Fruit fly (Drosophila melanogaster) whole organism, prepupa: Measurements from ENCODE around the gene Ccm3.

Source experiments
- Blimp-1 ChIP-seq: fragments of 200-800 bp; sonication (Bioruptor generic); optimal IDR thresholded peaks from 3 replicates; lab custom pipeline; 2017; ENCODE audit warnings: missing biosample characterization, missing genetic modification characterization, mild to moderate bottlenecking, moderate library complexity, missing genetic modification reagents
- CG10669 ChIP-seq: fragments of 200-800 bp; sonication (Bioruptor generic); optimal IDR thresholded peaks from 3 replicates; lab custom pipeline; 2018; ENCODE audit warnings: missing biosample characterization, mild to moderate bottlenecking, missing genetic modification characterization, moderate library complexity
- CG11294 ChIP-seq: fragments of 200-800 bp; sonication (Bioruptor generic); IDR thresholded peaks from 2 replicates; pipeline ENCODE4 v1.3.6; 2022; ENCODE audit warnings: missing biosample characterization, missing genetic modification characterization
- CG11762 ChIP-seq: fragments of 200-800 bp; sonication (Bioruptor generic); optimal IDR thresholded peaks from 3 replicates; lab custom pipeline; 2016; ENCODE audit warnings: missing biosample characterization, missing genetic modification characterization; ENCODE audit not compliant: insufficient read depth
- CG15336 ChIP-seq: fragments of 200-800 bp; sonication (Bioruptor generic); IDR thresholded peaks from 2 replicates; pipeline ENCODE4 v1.3.6; 2022; ENCODE audit warnings: missing biosample characterization, missing genetic modification characterization
- CG1621 ChIP-seq: fragments of 200-800 bp; sonication (Bioruptor generic); optimal IDR thresholded peaks from 3 replicates; lab custom pipeline; 2018; ENCODE audit warnings: missing biosample characterization, mild to moderate bottlenecking, missing genetic modification characterization
- CG16779 ChIP-seq: fragments of 200-800 bp; sonication (Bioruptor generic); optimal IDR thresholded peaks from 3 replicates; lab custom pipeline; 2017; ENCODE audit warnings: missing biosample characterization, mild to moderate bottlenecking, missing genetic modification characterization
- CG3032 ChIP-seq: fragments of 200-800 bp; optimal IDR thresholded peaks from 2 replicates; lab custom pipeline; 2019; ENCODE audit warnings: missing biosample characterization, mild to moderate bottlenecking, missing genetic modification characterization, moderate library complexity
- CG31627 ChIP-seq: fragments of 200-800 bp; sonication (Bioruptor generic); optimal IDR thresholded peaks from 3 replicates; lab custom pipeline; 2016; ENCODE audit warnings: missing biosample characterization, missing genetic modification characterization
- CG32006 ChIP-seq: fragments of 200-800 bp; sonication (Bioruptor generic); optimal IDR thresholded peaks from 3 replicates; lab custom pipeline; 2017; ENCODE audit warnings: missing biosample characterization, mild to moderate bottlenecking, missing genetic modification characterization
- CG34406 ChIP-seq: fragments of 200-800 bp; sonication (Bioruptor generic); optimal IDR thresholded peaks from 3 replicates; lab custom pipeline; 2016; ENCODE audit warnings: missing biosample characterization, missing genetic modification characterization
- CG4318 ChIP-seq: fragments of 200-800 bp; sonication (Bioruptor generic); optimal IDR thresholded peaks from 3 replicates; lab custom pipeline; 2017; ENCODE audit warnings: missing biosample characterization, mild to moderate bottlenecking, missing genetic modification characterization
- CG6163 ChIP-seq: fragments of 200-800 bp; sonication (Bioruptor generic); IDR thresholded peaks from 3 replicates; pipeline ENCODE4 v1.3.6; 2022; ENCODE audit warnings: missing biosample characterization, missing genetic modification characterization
- CG6276 ChIP-seq: fragments of 200-800 bp; sonication (Bioruptor generic); optimal IDR thresholded peaks from 2 replicates; lab custom pipeline; 2017; ENCODE audit warnings: missing biosample characterization, mild to moderate bottlenecking, missing genetic modification characterization
- CG6792 ChIP-seq: fragments of 200-800 bp; sonication (Bioruptor generic); optimal IDR thresholded peaks from 3 replicates; lab custom pipeline; 2016; ENCODE audit warnings: missing biosample characterization, missing genetic modification characterization
- CG6808 ChIP-seq: fragments of 200-800 bp; sonication (Bioruptor generic); optimal IDR thresholded peaks from 3 replicates; lab custom pipeline; 2017; ENCODE audit warnings: missing biosample characterization, missing genetic modification characterization, mild to moderate bottlenecking, moderate library complexity, missing genetic modification reagents
- CG6854 ChIP-seq: fragments of 200-800 bp; sonication (Bioruptor generic); optimal IDR thresholded peaks from 2 replicates; lab custom pipeline; 2017; ENCODE audit warnings: missing biosample characterization, mild to moderate bottlenecking, missing genetic modification characterization
- CG8119 ChIP-seq: fragments of 200-800 bp; sonication (Bioruptor generic); IDR thresholded peaks from 3 replicates; pipeline ENCODE4 v1.3.6; 2022; ENCODE audit warnings: missing biosample characterization, missing genetic modification characterization
- CG8319 ChIP-seq: fragments of 200-800 bp; sonication (Bioruptor generic); optimal IDR thresholded peaks from 3 replicates; lab custom pipeline; 2016; ENCODE audit warnings: missing biosample characterization, missing genetic modification characterization
- CG8632 ChIP-seq: fragments of 200-800 bp; sonication (Bioruptor generic); optimal IDR thresholded peaks from 3 replicates; lab custom pipeline; 2016; ENCODE audit warnings: missing biosample characterization, missing genetic modification characterization
- CG9139 ChIP-seq: fragments of 200-800 bp; sonication (Bioruptor generic); optimal IDR thresholded peaks from 3 replicates; lab custom pipeline; 2017; ENCODE audit warnings: missing biosample characterization, mild to moderate bottlenecking, missing genetic modification characterization
- Eip78C ChIP-seq: fragments of 200-800 bp; sonication (Bioruptor generic); peaks from one replicate; lab custom pipeline; 2016; ENCODE audit warnings: missing biosample characterization, missing genetic modification characterization
- Eip93F ChIP-seq: fragments of 200-800 bp; sonication (Bioruptor generic); optimal IDR thresholded peaks from 2 replicates; lab custom pipeline; 2016; ENCODE audit warnings: missing biosample characterization, mild to moderate bottlenecking, missing genetic modification characterization
- Ets96B ChIP-seq: fragments of 200-800 bp; optimal IDR thresholded peaks from 2 replicates; lab custom pipeline; 2019; ENCODE audit warnings: missing biosample characterization, mild to moderate bottlenecking, missing genetic modification characterization, moderate library complexity
- Hr4 ChIP-seq: fragments of 200-800 bp; sonication (Bioruptor generic); optimal IDR thresholded peaks from 3 replicates; lab custom pipeline; 2016; ENCODE audit warnings: missing biosample characterization, missing genetic modification characterization
- Lpt ChIP-seq: fragments of 200-800 bp; sonication (Bioruptor generic); optimal IDR thresholded peaks from 3 replicates; lab custom pipeline; 2016; ENCODE audit warnings: missing biosample characterization, missing genetic modification characterization
- Met ChIP-seq: fragments of 200-800 bp; sonication (Bioruptor generic); optimal IDR thresholded peaks from 3 replicates; lab custom pipeline; 2016; ENCODE audit warnings: missing biosample characterization, missing genetic modification characterization
- Smox ChIP-seq: fragments of 200-800 bp; sonication (Bioruptor generic); optimal IDR thresholded peaks from 3 replicates; lab custom pipeline; 2016; ENCODE audit warnings: missing biosample characterization, missing genetic modification characterization
- Sox15 ChIP-seq: fragments of 200-800 bp; sonication (Bioruptor generic); optimal IDR thresholded peaks from 3 replicates; lab custom pipeline; 2016; ENCODE audit warnings: missing biosample characterization, missing genetic modification characterization
- cyc ChIP-seq: fragments of 200-800 bp; sonication (Bioruptor generic); optimal IDR thresholded peaks from 3 replicates; lab custom pipeline; 2016; ENCODE audit warnings: missing biosample characterization, missing genetic modification characterization
- dsx ChIP-seq: fragments of 200-800 bp; optimal IDR thresholded peaks from 3 replicates; lab custom pipeline; 2019; ENCODE audit warnings: missing biosample characterization, mild to moderate bottlenecking, missing genetic modification characterization, moderate library complexity; ENCODE audit not compliant: poor library complexity, severe bottlenecking
- eg ChIP-seq: fragments of 200-800 bp; sonication (Bioruptor generic); IDR thresholded peaks from 3 replicates; pipeline ENCODE4 v1.3.6; 2022; ENCODE audit warnings: missing biosample characterization, missing genetic modification characterization
- esn ChIP-seq: fragments of 200-800 bp; sonication (Bioruptor generic); optimal IDR thresholded peaks from 2 replicates; lab custom pipeline; 2016; ENCODE audit warnings: missing biosample characterization, mild to moderate bottlenecking, missing genetic modification characterization, moderate library complexity
- fd59A ChIP-seq: fragments of 200-800 bp; sonication (Bioruptor generic); optimal IDR thresholded peaks from 2 replicates; lab custom pipeline; 2017; ENCODE audit warnings: missing biosample characterization, mild to moderate bottlenecking, missing genetic modification characterization, missing genetic modification reagents
- fd85E ChIP-seq: fragments of 200-800 bp; sonication (Bioruptor generic); optimal IDR thresholded peaks from 3 replicates; lab custom pipeline; 2016; ENCODE audit warnings: missing biosample characterization, missing genetic modification characterization
- fkh ChIP-seq: fragments of 200-800 bp; sonication (Bioruptor generic); optimal IDR thresholded peaks from 3 replicates; lab custom pipeline; 2017; ENCODE audit warnings: missing biosample characterization, mild to moderate bottlenecking, missing genetic modification characterization, moderate library complexity
- lz ChIP-seq: fragments of 200-800 bp; sonication (Bioruptor generic); optimal IDR thresholded peaks from 3 replicates; lab custom pipeline; 2016; ENCODE audit warnings: missing biosample characterization, missing genetic modification characterization
- net ChIP-seq: fragments of 200-800 bp; sonication (Bioruptor generic); optimal IDR thresholded peaks from 3 replicates; lab custom pipeline; 2016; ENCODE audit warnings: missing biosample characterization, missing genetic modification characterization
- pdm3 ChIP-seq: fragments of 200-800 bp; sonication (Bioruptor generic); optimal IDR thresholded peaks from 3 replicates; lab custom pipeline; 2016; ENCODE audit warnings: missing biosample characterization, missing genetic modification characterization
- salr ChIP-seq, 2 experiments: fragments of 200-800 bp; sonication (Bioruptor generic); optimal IDR thresholded peaks; 3 replicates each; lab custom pipeline; 2016 to 2018; ENCODE audit warnings: missing biosample characterization in 2 of 2, missing genetic modification characterization in 2 of 2, mild to moderate bottlenecking in 1 of 2
- spab ChIP-seq: fragments of 200-800 bp; sonication (Bioruptor generic); optimal IDR thresholded peaks from 2 replicates; lab custom pipeline; 2017; ENCODE audit warnings: missing biosample characterization, mild to moderate bottlenecking, missing genetic modification characterization, missing genetic modification reagents
- ss ChIP-seq, 2 experiments: fragments of 200-800 bp; sonication (Bioruptor generic); optimal IDR thresholded peaks; 2 replicates in 1 of 2; 3 replicates in 1 of 2; lab custom pipeline; 2017 to 2018; ENCODE audit warnings: mild to moderate bottlenecking in 2 of 2, missing biosample characterization in 2 of 2, missing genetic modification characterization in 2 of 2, moderate library complexity in 1 of 2
- svp ChIP-seq: fragments of 200-800 bp; sonication (Bioruptor generic); peaks from one replicate; lab custom pipeline; 2016; ENCODE audit warnings: missing biosample characterization, missing genetic modification characterization
- topi ChIP-seq: fragments of 200-800 bp; sonication (Bioruptor generic); optimal IDR thresholded peaks from 3 replicates; lab custom pipeline; 2016; ENCODE audit warnings: missing biosample characterization, missing genetic modification characterization

Ccm3 gene

DNA sequence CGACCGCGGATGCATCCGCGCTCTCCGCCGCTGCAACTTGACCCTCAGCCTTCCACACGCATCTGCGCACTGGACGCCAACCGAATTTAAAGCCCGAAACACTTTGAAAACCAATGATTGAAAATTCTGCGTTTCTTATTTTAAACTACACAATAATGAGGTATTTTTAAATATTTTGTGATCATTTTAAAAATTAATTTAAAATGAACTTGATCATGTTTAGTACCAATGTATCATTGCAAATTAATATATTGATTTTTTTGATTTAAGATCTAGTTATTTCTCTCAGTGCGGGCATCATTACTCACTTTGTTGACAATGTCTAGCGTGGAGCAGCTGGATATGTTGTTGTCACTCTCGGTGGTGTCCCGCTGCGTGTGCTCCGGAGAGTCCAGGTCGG lies 4.9 kb upstream of the Ccm3 start:
- TF ChIP-seq eg (GFP tag; lab: Robert Waterston, UW) (peak; percentile 76), CG31627 (peak; percentile 18), cyc (GFP tag; lab: Kevin White, UChicago) (peak; percentile 21), CG4318 (GFP tag; lab: Kevin White, UChicago) (no peak), CG6163 (GFP tag; lab: Robert Waterston, UW) (peak; percentile 60; the same call in 2 of the 3 replicates), net (no peak), Smox (no peak), Sox15 (no peak), Ets96B (tag; lab: Kevin White, UChicago) (peak; percentile 57), salr (GFP tag; optimal IDR thresholded peaks at IDR 0.05; lab: Kevin White, UChicago) (no peak), lz (GFP tag; lab: Kevin White, UChicago) (peak; percentile 43), CG3032 (tag; lab: Kevin White, UChicago) (peak; percentile 35), Blimp-1 (GFP tag; lab: Kevin White, UChicago) (no peak), svp (peak; percentile 94), Eip78C (GFP tag; lab: Kevin White, UChicago) (peak; percentile 73), ss (GFP tag; optimal IDR thresholded peaks at IDR 0.05; lab: Kevin White, UChicago) (no peak), CG1621 (tag; lab: Kevin White, UChicago) (no peak), CG8119 (GFP tag; lab: Robert Waterston, UW) (peak; percentile 74; the same call in 2 of the 3 replicates), Hr4 (GFP tag; lab: Kevin White, UChicago) (no peak), CG8632 (GFP tag; lab: Kevin White, UChicago) (no peak), CG6854 (no peak), Met (no peak), CG9139 (no peak), Eip93F (GFP tag; lab: Kevin White, UChicago) (no peak), CG32006 (no peak), CG6276 (no peak), CG6792 (GFP tag; lab: Kevin White, UChicago) (peak; percentile 50), fd59A (no peak), CG6808 (GFP tag; lab: Kevin White, UChicago) (no peak), fd85E (GFP tag; lab: Kevin White, UChicago) (no peak), CG34406 (no peak), spab (GFP tag; lab: Kevin White, UChicago) (no peak), esn (GFP tag; lab: Kevin White, UChicago) (peak; percentile 68), dsx (GFP tag; lab: Kevin White, UChicago) (peak; percentile 58), CG11294 (GFP tag; lab: Robert Waterston, UW) (no peak), topi (no peak), pdm3 (GFP tag; lab: Kevin White, UChicago) (no peak), CG15336 (peak; percentile 81)

DNA sequence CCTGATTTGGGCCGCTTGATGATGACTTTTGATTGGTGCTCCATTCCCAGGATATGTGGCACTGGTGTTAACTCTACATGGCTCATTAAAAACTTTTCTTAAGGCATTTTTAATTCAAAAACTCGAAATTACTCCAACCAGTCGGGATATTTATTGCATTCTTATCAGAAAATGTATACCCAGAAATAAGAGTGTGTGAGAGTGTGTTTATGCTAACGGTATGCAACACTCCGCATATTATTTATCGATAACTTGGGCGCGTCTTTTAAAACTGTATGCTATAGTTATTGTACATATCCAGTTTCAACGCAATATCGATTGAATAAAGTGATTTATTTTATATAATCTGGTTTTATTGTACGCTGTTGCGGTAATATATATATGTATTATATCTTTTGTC lies 4.3 kb upstream of the Ccm3 start, which contains the start of gene CG34404:
CG34404 (minus strand) TSS at position 189 of the 400 bp plus-strand sequence.
- TF ChIP-seq CG6808 (GFP tag; lab: Kevin White, UChicago) (no peak), Eip93F (GFP tag; lab: Kevin White, UChicago) (no peak), spab (GFP tag; lab: Kevin White, UChicago) (no peak), CG3032 (tag; lab: Kevin White, UChicago) (no peak), CG8632 (GFP tag; lab: Kevin White, UChicago) (no peak), CG16779 (tag; lab: Kevin White, UChicago) (no peak), Ets96B (tag; lab: Kevin White, UChicago) (no peak), fkh (no peak), CG11762 (GFP tag; lab: Kevin White, UChicago) (no peak), CG8319 (GFP tag; lab: Kevin White, UChicago) (no peak), Lpt (GFP tag; lab: Kevin White, UChicago) (no peak), cyc (GFP tag; lab: Kevin White, UChicago) (no peak), CG9139 (no peak), Eip78C (GFP tag; lab: Kevin White, UChicago) (peak; percentile 40), esn (GFP tag; lab: Kevin White, UChicago) (peak; percentile 22), CG10669 (GFP tag; lab: Kevin White, UChicago) (no peak)
